Worm (Caenorhabditis elegans) whole organism, L3 larva: ENCODE data around the gene C46F2.1.

ENCODE experiments used
- ZK546.5 ChIP-seq: sonication (generic microtip); optimal IDR thresholded peaks from 2 replicates; lab custom pipeline; 2017; ENCODE audit warnings: missing biosample characterization, missing genetic modification characterization
- aly-2 ChIP-seq: fragments of 150-350 bp; optimal IDR thresholded peaks from 2 replicates; lab custom pipeline; 2014; ENCODE audit warnings: missing biosample characterization, missing genetic modification characterization
- ama-1 ChIP-seq: fragments of 150-350 bp; optimal IDR thresholded peaks from 2 replicates; lab custom pipeline; 2018
- ceh-16 ChIP-seq: sonication (generic microtip); optimal IDR thresholded peaks from 2 replicates; lab custom pipeline; 2017; ENCODE audit warnings: missing biosample characterization, missing genetic modification characterization
- ceh-28 ChIP-seq: fragments of 150-350 bp; optimal IDR thresholded peaks from 2 replicates; lab custom pipeline; 2014; ENCODE audit warnings: missing biosample characterization, missing genetic modification reagents, missing genetic modification characterization
- ceh-9 ChIP-seq: sonication (generic microtip); optimal IDR thresholded peaks from 2 replicates; lab custom pipeline; 2018; ENCODE audit warnings: missing biosample characterization, missing genetic modification characterization
- egl-5 ChIP-seq: fragments of 150-350 bp; optimal IDR thresholded peaks from 2 replicates; lab custom pipeline; 2017; ENCODE audit warnings: missing biosample characterization, missing genetic modification reagents, missing genetic modification characterization, inconsistent platforms
- elt-2 ChIP-seq: sonication (generic microtip); optimal IDR thresholded peaks from 2 replicates; lab custom pipeline; 2016; ENCODE audit warnings: missing genetic modification reagents, mild to moderate bottlenecking, missing genetic modification characterization, missing compliant biosample characterization
- elt-3 ChIP-seq, 3 experiments: fragments of 150-350 bp in 1 of 3; sonication (generic microtip) in 2 of 3; optimal IDR thresholded peaks; 2 replicates in 2 of 3; 4 replicates in 1 of 3; lab custom pipeline; 2014 to 2017; ENCODE audit warnings: missing biosample characterization in 3 of 3, missing genetic modification characterization in 3 of 3
- eor-1 ChIP-seq, 2 experiments: fragments of 150-350 bp; optimal IDR thresholded peaks; 2 replicates each; lab custom pipeline; 2014 to 2018; ENCODE audit warnings: missing biosample characterization in 2 of 2, missing genetic modification characterization in 2 of 2
- fkh-10 ChIP-seq: sonication (generic microtip); optimal IDR thresholded peaks from 2 replicates; lab custom pipeline; 2017; ENCODE audit warnings: missing biosample characterization, missing genetic modification reagents, missing genetic modification characterization
- fos-1 ChIP-seq: fragments of 150-350 bp; optimal IDR thresholded peaks from 2 replicates; lab custom pipeline; 2014; ENCODE audit warnings: missing biosample characterization, missing genetic modification characterization
- hmg-11 ChIP-seq: sonication (generic microtip); optimal IDR thresholded peaks from 2 replicates; lab custom pipeline; 2016; ENCODE audit warnings: missing genetic modification characterization, missing compliant biosample characterization
- lin-15B ChIP-seq: fragments of 150-350 bp; optimal IDR thresholded peaks from 2 replicates; lab custom pipeline; 2014; ENCODE audit warnings: missing biosample characterization, missing genetic modification characterization
- lin-39 ChIP-seq: fragments of 150-350 bp; optimal IDR thresholded peaks from 2 replicates; lab custom pipeline; 2018; ENCODE audit warnings: missing biosample characterization, missing genetic modification reagents, missing genetic modification characterization
- mdl-1 ChIP-seq: fragments of 150-350 bp; optimal IDR thresholded peaks from 2 replicates; lab custom pipeline; 2014; ENCODE audit warnings: missing biosample characterization, missing genetic modification characterization
- mml-1 ChIP-seq: fragments of 150-350 bp; sonication (generic microtip); optimal IDR thresholded peaks from 3 replicates; lab custom pipeline; 2014; ENCODE audit warnings: missing biosample characterization, missing genetic modification characterization
- nfya-1 ChIP-seq: sonication (generic microtip); optimal IDR thresholded peaks from 2 replicates; lab custom pipeline; 2017; ENCODE audit warnings: missing genetic modification characterization, mild to moderate bottlenecking, missing compliant biosample characterization, antibody characterized with exemption, moderate library complexity; ENCODE audit not compliant: insufficient read depth
- nhr-11 ChIP-seq: fragments of 150-350 bp; optimal IDR thresholded peaks from 2 replicates; lab custom pipeline; 2014; ENCODE audit warnings: missing biosample characterization, missing genetic modification characterization
- nhr-23 ChIP-seq: fragments of 150-350 bp; optimal IDR thresholded peaks from 2 replicates; lab custom pipeline; 2014; ENCODE audit warnings: missing biosample characterization, missing genetic modification reagents, missing genetic modification characterization
- nhr-237 ChIP-seq: fragments of 150-350 bp; optimal IDR thresholded peaks from 2 replicates; lab custom pipeline; 2014; ENCODE audit warnings: missing biosample characterization, missing genetic modification characterization
- nhr-25 ChIP-seq: sonication (generic microtip); optimal IDR thresholded peaks from 2 replicates; lab custom pipeline; 2017; ENCODE audit warnings: missing biosample characterization, missing genetic modification characterization
- nhr-28 ChIP-seq: fragments of 150-350 bp; optimal IDR thresholded peaks from 2 replicates; lab custom pipeline; 2014; ENCODE audit warnings: missing biosample characterization, missing genetic modification characterization
- nhr-43 ChIP-seq: sonication (generic microtip); optimal IDR thresholded peaks from 2 replicates; lab custom pipeline; 2016; ENCODE audit warnings: mild to moderate bottlenecking, missing genetic modification characterization, missing compliant biosample characterization; ENCODE audit not compliant: poor library complexity, severe bottlenecking
- nhr-67 ChIP-seq: fragments of 150-350 bp; optimal IDR thresholded peaks from 2 replicates; lab custom pipeline; 2014; ENCODE audit warnings: missing biosample characterization, missing genetic modification characterization
- nhr-76 ChIP-seq: fragments of 150-350 bp; sonication (generic microtip); optimal IDR thresholded peaks from 5 replicates; lab custom pipeline; 2014; ENCODE audit warnings: missing biosample characterization, missing genetic modification characterization
- nhr-77 ChIP-seq: fragments of 150-350 bp; optimal IDR thresholded peaks from 2 replicates; lab custom pipeline; 2014; ENCODE audit warnings: missing biosample characterization, missing genetic modification characterization
- pqm-1 ChIP-seq: fragments of 150-350 bp; optimal IDR thresholded peaks from 2 replicates; lab custom pipeline; 2017; ENCODE audit warnings: missing biosample characterization, missing genetic modification characterization, inconsistent platforms
- sea-2 ChIP-seq: fragments of 150-350 bp; sonication (generic microtip); optimal IDR thresholded peaks from 4 replicates; lab custom pipeline; 2014; ENCODE audit warnings: missing biosample characterization, missing genetic modification reagents, missing genetic modification characterization
- skn-1 ChIP-seq: fragments of 150-350 bp; optimal IDR thresholded peaks from 2 replicates; lab custom pipeline; 2014; ENCODE audit warnings: missing biosample characterization, missing genetic modification characterization
- snpc-4 ChIP-seq: fragments of 150-350 bp; optimal IDR thresholded peaks from 2 replicates; lab custom pipeline; 2014; ENCODE audit warnings: missing biosample characterization, missing genetic modification characterization
- tbx-2 ChIP-seq: sonication (generic microtip); optimal IDR thresholded peaks from 2 replicates; lab custom pipeline; 2016; ENCODE audit warnings: mild to moderate bottlenecking, missing genetic modification characterization, missing compliant biosample characterization
- unc-39 ChIP-seq: sonication (generic microtip); optimal IDR thresholded peaks from 4 replicates; lab custom pipeline; 2017; ENCODE audit warnings: missing biosample characterization, missing genetic modification characterization
- unc-62 ChIP-seq: fragments of 150-350 bp; sonication (generic microtip); optimal IDR thresholded peaks from 4 replicates; lab custom pipeline; 2014; ENCODE audit warnings: missing biosample characterization, missing genetic modification reagents, missing genetic modification characterization
- zag-1 ChIP-seq: fragments of 150-350 bp; optimal IDR thresholded peaks from 2 replicates; lab custom pipeline; 2014; ENCODE audit warnings: missing biosample characterization, missing genetic modification characterization
- ztf-11 ChIP-seq: fragments of 150-350 bp; optimal IDR thresholded peaks from 2 replicates; lab custom pipeline; 2014; ENCODE audit warnings: missing biosample characterization, missing genetic modification characterization
- ztf-4 ChIP-seq: fragments of 150-350 bp; optimal IDR thresholded peaks from 2 replicates; lab custom pipeline; 2014; ENCODE audit warnings: missing biosample characterization, missing genetic modification characterization

C46F2.1 gene

DNA sequence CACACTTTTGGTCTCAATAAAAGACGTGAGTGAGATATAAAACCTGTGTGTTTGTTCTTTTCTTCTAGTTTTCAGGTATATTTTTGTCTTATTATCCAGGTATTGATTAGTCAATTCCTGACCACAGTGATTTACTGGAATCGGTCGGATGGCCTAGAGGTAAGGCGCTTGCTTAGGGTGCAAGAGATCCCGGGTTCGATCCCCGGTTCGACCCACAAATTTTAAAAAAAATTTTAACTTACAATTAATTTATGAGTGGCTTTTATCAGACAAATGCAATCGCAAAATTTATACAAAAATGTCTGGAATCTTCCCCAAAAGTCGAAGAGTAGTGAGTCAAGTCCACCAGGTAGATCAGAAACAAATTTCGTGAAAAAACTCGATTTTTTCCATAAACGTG lies 40.5 kb upstream of the C46F2.1 start:
- TF ChIP-seq unc-62 (no peak), elt-2 (tag; lab: Kevin White, UChicago) (no peak), nhr-23 (tag; lab: Kevin White, UChicago) (no peak), ceh-9 (tag; lab: Kevin White, UChicago) (no peak), sea-2 (GFP tag; lab: Kevin White, UChicago) (no peak), ceh-16 (no peak), snpc-4 (tag; lab: Kevin White, UChicago) (no peak), pqm-1 (no peak), egl-5 (tag; lab: Kevin White, UChicago) (no peak), lin-15B (tag; lab: Kevin White, UChicago) (no peak), nfya-1 (tag; lab: Kevin White, UChicago) (no peak), nhr-237 (no peak), elt-3 (tag; optimal IDR thresholded peaks at IDR 0.05; lab: Kevin White, UChicago) (no peak)

DNA sequence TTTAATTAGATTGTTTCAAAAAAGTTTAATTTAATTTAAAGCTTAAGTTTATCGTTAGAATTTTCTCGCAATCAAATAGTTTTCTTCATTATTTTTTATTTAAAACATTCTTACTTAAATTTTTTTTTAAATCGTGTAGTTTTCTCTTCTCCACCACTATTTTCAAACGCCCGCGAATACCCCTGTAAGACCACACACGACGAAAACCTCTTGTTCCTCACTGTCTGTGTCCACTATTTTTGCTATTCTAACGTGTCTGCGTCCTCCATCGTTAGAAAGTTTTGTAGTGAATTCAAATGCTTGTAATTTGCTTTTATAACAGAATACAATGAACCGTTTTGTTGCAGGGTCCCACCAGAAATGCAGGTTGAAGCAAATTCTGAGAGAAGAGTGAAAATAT lies 36.9 kb upstream of the C46F2.1 start, which contains the start of gene xol-1:
Gene xol-1 (plus strand): TSS at position 347 of the 400 bp plus-strand sequence.
- TF ChIP-seq fos-1 = no peak
- TF ChIP-seq pqm-1 = no peak
- no peak for TF ChIP-seq mml-1 (tag; lab: Kevin White, UChicago)

DNA sequence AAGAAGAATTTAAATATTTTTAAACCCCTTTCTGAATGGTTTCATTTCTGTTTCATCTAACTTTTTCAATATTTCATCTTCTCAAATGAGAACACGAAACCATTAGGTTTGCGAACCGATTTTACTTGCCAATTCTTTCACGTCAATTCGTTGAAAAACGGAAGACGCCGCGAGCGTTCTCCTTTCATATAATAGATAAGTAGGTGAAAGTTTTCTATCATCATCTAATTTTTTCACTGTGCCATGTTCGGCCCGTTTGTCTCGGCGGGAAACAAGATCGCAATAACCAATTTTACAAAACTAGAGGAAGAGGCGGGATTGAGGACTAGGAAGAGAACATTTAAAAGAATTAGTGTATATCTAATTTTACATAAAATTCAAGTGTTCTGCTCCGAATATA lies 32.7 kb upstream of the C46F2.1 start, which contains the start of gene C18A11.4:
Gene C18A11.4 (plus strand): TSS at position 367 of the 400 bp plus-strand sequence.
- no peak for TF ChIP-seq nhr-11 (tag; lab: Kevin White, UChicago)
- TF ChIP-seq nhr-23 (tag; lab: Kevin White, UChicago) = peak; percentile 10

DNA sequence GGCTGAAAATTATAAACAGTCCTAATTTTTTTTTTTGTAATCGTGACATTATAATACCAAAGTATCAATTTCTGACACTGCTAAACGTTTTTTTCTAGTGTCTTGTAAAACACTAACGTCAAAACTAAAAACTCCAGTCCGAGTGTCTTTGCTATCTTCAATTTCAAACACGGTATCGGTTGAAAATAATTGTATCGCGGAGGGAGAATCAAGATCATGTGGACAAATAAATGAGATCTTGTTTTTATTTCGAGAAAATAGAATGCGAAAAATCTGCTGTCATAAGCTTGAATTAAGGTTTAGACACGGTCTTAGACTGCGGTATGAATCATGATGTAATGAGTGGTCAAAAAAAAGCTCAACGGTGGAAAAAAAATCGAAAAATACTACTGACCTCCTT lies 29.2 kb upstream of the C46F2.1 start:
- TF ChIP-seq nhr-43 (tag; lab: Kevin White, UChicago) (peak; percentile 29), zag-1 (tag; lab: Kevin White, UChicago) (no peak), ceh-28 (tag; lab: Kevin White, UChicago) (peak; percentile 81), hmg-11 (no peak), nhr-25 (peak; percentile 40)

DNA sequence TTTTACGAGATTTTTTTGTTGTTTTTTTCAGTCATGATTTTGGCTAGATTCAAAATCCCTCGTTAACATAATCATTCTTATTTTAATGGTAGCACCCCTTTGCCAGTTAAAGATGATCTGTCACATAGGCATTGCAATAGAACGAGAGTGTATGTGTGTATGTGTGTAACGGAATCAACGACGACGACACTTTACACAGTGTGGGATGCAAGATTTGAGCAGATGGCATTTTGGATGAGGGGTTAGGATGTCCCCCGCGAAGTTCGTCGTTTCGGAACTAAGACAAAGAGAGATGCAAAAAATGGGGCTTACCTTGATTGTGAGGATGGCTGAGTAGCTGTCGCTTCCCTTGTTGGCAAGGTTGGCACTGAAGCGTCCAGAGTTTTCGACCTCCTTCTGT lies 25.8 kb upstream of the C46F2.1 start:
- TF ChIP-seq mdl-1 (no peak), nhr-28 (tag; lab: Kevin White, UChicago) (no peak), nhr-23 (tag; lab: Kevin White, UChicago) (no peak), nhr-77 (tag; lab: Kevin White, UChicago) (no peak), fkh-10 (GFP tag; lab: Kevin White, UChicago) (no peak), aly-2 (tag; lab: Kevin White, UChicago) (no peak), nfya-1 (tag; lab: Kevin White, UChicago) (no peak), tbx-2 (no peak), unc-39 (no peak), nhr-25 (no peak), elt-3 (tag; optimal IDR thresholded peaks at IDR 0.05; lab: Kevin White, UChicago) (no peak), ztf-4 (tag; lab: Kevin White, UChicago) (no peak), lin-39 (no peak), nhr-76 (no peak), nhr-67 (tag; lab: Kevin White, UChicago) (no peak), skn-1 (tag; lab: Kevin White, UChicago) (no peak), ztf-11 (tag; lab: Kevin White, UChicago) (no peak), ceh-28 (tag; lab: Kevin White, UChicago) (no peak), ama-1 (lab: Kevin White, UChicago) (no peak), unc-62 (no peak)

DNA sequence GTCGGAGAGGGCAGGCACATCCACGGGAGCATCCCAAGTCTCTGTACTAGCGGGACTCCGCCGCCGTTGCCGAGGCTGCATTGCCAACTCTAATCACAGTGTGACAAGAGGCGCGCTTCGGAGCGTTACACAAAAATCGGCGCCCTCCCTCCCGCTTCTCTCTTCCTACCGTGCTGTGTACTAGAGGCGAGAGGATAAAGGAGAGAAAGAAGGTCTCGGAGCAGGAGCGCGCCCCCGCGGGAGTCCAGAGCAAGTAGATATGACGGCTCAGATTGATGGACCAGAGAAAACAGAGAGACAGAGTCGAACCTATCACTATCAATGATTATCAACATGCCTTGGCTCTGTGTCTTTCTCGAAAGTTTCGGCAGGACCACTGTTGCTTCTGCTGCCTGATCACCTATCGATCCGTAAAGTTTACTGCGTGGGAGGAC lies 24.8 kb upstream of the C46F2.1 start:
- TF ChIP-seq aly-2 (tag; lab: Kevin White, UChicago) = no peak
- no peak for TF ChIP-seq snpc-4 (tag; lab: Kevin White, UChicago)
- TF ChIP-seq mml-1 (tag; lab: Kevin White, UChicago) = no peak
- TF ChIP-seq nhr-237 = no peak
- no peak for TF ChIP-seq nhr-77 (tag; lab: Kevin White, UChicago)
- no peak for TF ChIP-seq zag-1 (tag; lab: Kevin White, UChicago)
- TF ChIP-seq ZK546.5 = no peak
- no peak for TF ChIP-seq fkh-10 (GFP tag; lab: Kevin White, UChicago)
- TF ChIP-seq skn-1 (tag; lab: Kevin White, UChicago) = no peak
- TF ChIP-seq nhr-11 (tag; lab: Kevin White, UChicago) = no peak
- no peak for TF ChIP-seq eor-1 (tag; optimal IDR thresholded peaks at IDR 0.05; lab: Kevin White, UChicago)
- no peak for TF ChIP-seq elt-3 (tag; optimal IDR thresholded peaks at IDR 0.05; lab: Kevin White, UChicago)
- TF ChIP-seq ceh-28 (tag; lab: Kevin White, UChicago) = peak; percentile 49
- no peak for TF ChIP-seq nhr-25
- peak; percentile 19 for TF ChIP-seq nfya-1 (tag; lab: Kevin White, UChicago)
